Fruit fly (Drosophila melanogaster) whole organism, embryonic: Measurements from ENCODE around the gene CG6843.

Source experiments
- Ada2b ChIP-seq: fragments of 200-800 bp; sonication (Bioruptor generic); IDR thresholded peaks from 2 replicates; pipeline ENCODE4 v1.3.6; 2022; ENCODE audit warnings: missing biosample characterization, missing genetic modification characterization
- Atf6 ChIP-seq: fragments of 200-800 bp; sonication (Bioruptor generic); IDR thresholded peaks from 2 replicates; pipeline ENCODE4 v1.3.6; 2022; ENCODE audit warnings: missing biosample characterization, missing genetic modification characterization
- CG10462 ChIP-seq: fragments of 200-800 bp; sonication (Bioruptor generic); optimal IDR thresholded peaks from 2 replicates; lab custom pipeline; 2016; ENCODE audit warnings: missing biosample characterization, missing genetic modification characterization
- CG10654 ChIP-seq: fragments of 200-800 bp; sonication (Bioruptor generic); optimal IDR thresholded peaks from 2 replicates; lab custom pipeline; 2016; ENCODE audit warnings: missing biosample characterization, missing genetic modification characterization
- CG13287 ChIP-seq: fragments of 200-800 bp; sonication (Bioruptor generic); IDR thresholded peaks from 2 replicates; pipeline ENCODE4 v1.3.6; 2022; ENCODE audit warnings: missing biosample characterization, missing genetic modification characterization; ENCODE audit not compliant: partially characterized antibody
- CG13775 ChIP-seq: fragments of 200-800 bp; sonication (Bioruptor generic); optimal IDR thresholded peaks from 3 replicates; lab custom pipeline; 2017; ENCODE audit warnings: missing biosample characterization, mild to moderate bottlenecking, missing genetic modification characterization
- CG1529 ChIP-seq: fragments of 200-800 bp; sonication (Bioruptor generic); optimal IDR thresholded peaks from 3 replicates; lab custom pipeline; 2018; ENCODE audit warnings: missing biosample characterization, missing genetic modification characterization
- CG15696 ChIP-seq: fragments of 200-800 bp; sonication (Bioruptor generic); optimal IDR thresholded peaks from 2 replicates; lab custom pipeline; 2019; ENCODE audit warnings: missing biosample characterization, mild to moderate bottlenecking, missing genetic modification characterization, moderate library complexity
- CG16863 ChIP-seq: fragments of 200-800 bp; sonication (Bioruptor generic); optimal IDR thresholded peaks from 3 replicates; lab custom pipeline; 2016; ENCODE audit warnings: missing biosample characterization, missing genetic modification characterization
- CG17802 ChIP-seq: fragments of 200-800 bp; sonication (Bioruptor generic); optimal IDR thresholded peaks from 2 replicates; lab custom pipeline; 2018; ENCODE audit warnings: missing biosample characterization, mild to moderate bottlenecking, missing genetic modification characterization, moderate library complexity
- CG17912 ChIP-seq: fragments of 200-800 bp; sonication (Bioruptor generic); optimal IDR thresholded peaks from 2 replicates; lab custom pipeline; 2018; ENCODE audit warnings: missing biosample characterization, mild to moderate bottlenecking, missing genetic modification characterization
- CG1792 ChIP-seq: fragments of 200-800 bp; sonication (Bioruptor generic); optimal IDR thresholded peaks from 2 replicates; lab custom pipeline; 2016; ENCODE audit warnings: missing biosample characterization, missing genetic modification characterization
- CG18476 ChIP-seq: fragments of 200-800 bp; sonication (Bioruptor generic); optimal IDR thresholded peaks from 2 replicates; lab custom pipeline; 2016; ENCODE audit warnings: missing biosample characterization, mild to moderate bottlenecking, missing genetic modification characterization
- CG18619 ChIP-seq: fragments of 200-800 bp; sonication (Bioruptor generic); optimal IDR thresholded peaks from 3 replicates; lab custom pipeline; 2017; ENCODE audit warnings: missing biosample characterization, mild to moderate bottlenecking, missing genetic modification characterization
- CG2120 ChIP-seq: fragments of 200-800 bp; sonication (Bioruptor generic); optimal IDR thresholded peaks from 3 replicates; lab custom pipeline; 2016; ENCODE audit warnings: missing biosample characterization, missing genetic modification characterization
- CG2875 ChIP-seq: fragments of 200-800 bp; sonication (Bioruptor generic); optimal IDR thresholded peaks from 2 replicates; lab custom pipeline; 2017; ENCODE audit warnings: missing biosample characterization, mild to moderate bottlenecking, missing genetic modification characterization, missing genetic modification reagents
- CG30403 ChIP-seq: fragments of 200-800 bp; sonication (Bioruptor generic); optimal IDR thresholded peaks from 3 replicates; lab custom pipeline; 2016; ENCODE audit warnings: missing biosample characterization, missing genetic modification characterization
- CG33213 ChIP-seq: fragments of 200-800 bp; sonication (Bioruptor generic); optimal IDR thresholded peaks from 3 replicates; lab custom pipeline; 2016; ENCODE audit warnings: missing biosample characterization, missing genetic modification characterization
- CG34422 ChIP-seq: fragments of 200-800 bp; sonication (Bioruptor generic); IDR thresholded peaks from 3 replicates; pipeline ENCODE4 v1.3.6; 2022; ENCODE audit warnings: missing biosample characterization, missing genetic modification characterization
- CG4617 ChIP-seq: fragments of 200-800 bp; sonication (Bioruptor generic); optimal IDR thresholded peaks from 3 replicates; lab custom pipeline; 2016; ENCODE audit warnings: missing biosample characterization, missing genetic modification characterization, borderline replicate concordance
- CG8944 ChIP-seq: fragments of 200-800 bp; sonication (Bioruptor generic); optimal IDR thresholded peaks from 3 replicates; lab custom pipeline; 2016; ENCODE audit warnings: missing biosample characterization, missing genetic modification characterization
- Dek ChIP-seq: fragments of 200-800 bp; sonication (Bioruptor generic); optimal IDR thresholded peaks from 3 replicates; lab custom pipeline; 2019; ENCODE audit warnings: missing biosample characterization, mild to moderate bottlenecking, missing genetic modification characterization, moderate library complexity
- Dll ChIP-seq: fragments of 200-800 bp; sonication (Bioruptor generic); IDR thresholded peaks from 4 replicates; pipeline ENCODE4 v1.3.6; 2022; ENCODE audit warnings: missing biosample characterization, missing genetic modification characterization; ENCODE audit not compliant: partially characterized antibody
- Hmx ChIP-seq: fragments of 200-800 bp; sonication (Bioruptor generic); optimal IDR thresholded peaks from 2 replicates; lab custom pipeline; 2016; ENCODE audit warnings: missing biosample characterization, missing genetic modification characterization
- MESR4 ChIP-seq: fragments of 200-800 bp; sonication (Bioruptor generic); optimal IDR thresholded peaks from 2 replicates; lab custom pipeline; 2018; ENCODE audit warnings: missing biosample characterization, mild to moderate bottlenecking, missing genetic modification characterization, moderate library complexity
- Myb ChIP-seq: fragments of 200-800 bp; sonication (Bioruptor generic); optimal IDR thresholded peaks from 2 replicates; lab custom pipeline; 2016; ENCODE audit warnings: missing biosample characterization, missing genetic modification characterization
- NC2β ChIP-seq: fragments of 200-800 bp; sonication (Bioruptor generic); optimal IDR thresholded peaks from 2 replicates; lab custom pipeline; 2016; ENCODE audit warnings: missing biosample characterization, missing genetic modification characterization
- Spps ChIP-seq: fragments of 200-800 bp; sonication (Bioruptor generic); optimal IDR thresholded peaks from 2 replicates; lab custom pipeline; 2018; ENCODE audit warnings: missing biosample characterization, mild to moderate bottlenecking, missing genetic modification characterization
- al ChIP-seq: fragments of 200-800 bp; sonication (Bioruptor generic); IDR thresholded peaks from 2 replicates; pipeline ENCODE4 v1.3.6; 2022; ENCODE audit warnings: missing biosample characterization, missing genetic modification characterization
- ara ChIP-seq: fragments of 200-800 bp; sonication (Bioruptor generic); IDR thresholded peaks from 2 replicates; pipeline ENCODE4 v1.3.6; 2022; ENCODE audit warnings: missing biosample characterization, missing genetic modification characterization
- ato ChIP-seq: fragments of 200-800 bp; sonication (Bioruptor generic); IDR thresholded peaks from 2 replicates; pipeline ENCODE4 v1.3.6; 2022; ENCODE audit warnings: missing biosample characterization, missing genetic modification characterization; ENCODE audit not compliant: partially characterized antibody
- bigmax ChIP-seq: fragments of 200-800 bp; sonication (Bioruptor generic); optimal IDR thresholded peaks from 2 replicates; lab custom pipeline; 2018; ENCODE audit warnings: missing biosample characterization, mild to moderate bottlenecking, missing genetic modification characterization
- en ChIP-seq: fragments of 200-800 bp; sonication (Bioruptor generic); optimal IDR thresholded peaks from 2 replicates; lab custom pipeline; 2016; ENCODE audit warnings: missing biosample characterization, missing genetic modification characterization
- eyg ChIP-seq: fragments of 200-800 bp; sonication (Bioruptor generic); optimal IDR thresholded peaks from 3 replicates; lab custom pipeline; 2016; ENCODE audit warnings: missing biosample characterization, missing genetic modification characterization
- grau ChIP-seq: fragments of 200-800 bp; optimal IDR thresholded peaks from 3 replicates; lab custom pipeline; 2019; ENCODE audit warnings: missing biosample characterization, mild to moderate bottlenecking, missing genetic modification characterization, moderate library complexity
- her ChIP-seq: fragments of 200-800 bp; sonication (Bioruptor generic); optimal IDR thresholded peaks from 2 replicates; lab custom pipeline; 2016; ENCODE audit warnings: missing biosample characterization, missing genetic modification characterization
- ken ChIP-seq: fragments of 200-800 bp; sonication (Bioruptor generic); IDR thresholded peaks from 3 replicates; pipeline ENCODE4 v1.3.6; 2022; ENCODE audit warnings: missing biosample characterization, missing genetic modification characterization
- lmd ChIP-seq: fragments of 200-800 bp; sonication (Bioruptor generic); IDR thresholded peaks from 2 replicates; pipeline ENCODE4 v1.3.6; 2022; ENCODE audit warnings: missing biosample characterization, missing genetic modification characterization
- nerfin-1 ChIP-seq: fragments of 200-800 bp; sonication (Bioruptor generic); optimal IDR thresholded peaks from 3 replicates; lab custom pipeline; 2019; ENCODE audit warnings: missing biosample characterization, mild to moderate bottlenecking, missing genetic modification characterization, moderate library complexity
- phol ChIP-seq: fragments of 200-800 bp; sonication (Bioruptor generic); optimal IDR thresholded peaks from 3 replicates; lab custom pipeline; 2018; ENCODE audit warnings: missing biosample characterization, mild to moderate bottlenecking, missing genetic modification characterization, moderate library complexity
- prd ChIP-seq, 3 experiments: fragments of >200 bp in 2 of 3; fragments of 200-800 bp in 1 of 3; sonication (Bioruptor generic) in 1 of 3; optimal IDR thresholded peaks in 2 of 3; IDR thresholded peaks in 1 of 3; 2 replicates in 2 of 3; 3 replicates in 1 of 3; pipeline versions ENCODE4 v1.3.6 to Lab custom; 2017 to 2022; ENCODE audit warnings: missing biosample characterization in 1 of 3, missing genetic modification characterization in 1 of 3
- pum ChIP-seq: fragments of 200-800 bp; sonication (Bioruptor generic); optimal IDR thresholded peaks from 2 replicates; lab custom pipeline; 2016; ENCODE audit warnings: missing biosample characterization, missing genetic modification characterization
- ranshi ChIP-seq: fragments of 200-800 bp; sonication (Bioruptor generic); IDR thresholded peaks from 2 replicates; pipeline ENCODE4 v1.3.6; 2022; ENCODE audit warnings: missing biosample characterization, missing genetic modification characterization
- sisA ChIP-seq: fragments of 200-800 bp; sonication (Bioruptor generic); IDR thresholded peaks from 2 replicates; pipeline ENCODE4 v1.3.6; 2022; ENCODE audit warnings: missing biosample characterization, missing genetic modification characterization
- slbo ChIP-seq: fragments of 200-800 bp; sonication (Bioruptor generic); IDR thresholded peaks from 2 replicates; pipeline ENCODE4 v1.3.6; 2022; ENCODE audit warnings: missing biosample characterization, missing genetic modification characterization
- tin ChIP-seq: fragments of 200-800 bp; sonication (Bioruptor generic); optimal IDR thresholded peaks from 3 replicates; lab custom pipeline; 2016; ENCODE audit warnings: missing biosample characterization, missing genetic modification characterization
- tll ChIP-seq, 2 experiments: fragments of 200-800 bp in 1 of 2; fragments of >200 bp in 1 of 2; sonication (Bioruptor generic) in 1 of 2; optimal IDR thresholded peaks; 2 replicates each; lab custom pipeline; 2017 to 2019; ENCODE audit warnings: missing biosample characterization in 2 of 2, missing genetic modification characterization in 2 of 2, mild to moderate bottlenecking in 1 of 2, moderate library complexity in 1 of 2
- toy ChIP-seq: fragments of 200-800 bp; sonication (Bioruptor generic); IDR thresholded peaks from 2 replicates; pipeline ENCODE4 v1.3.6; 2022; ENCODE audit warnings: missing biosample characterization, missing genetic modification characterization
- tx ChIP-seq: fragments of 200-800 bp; sonication (Bioruptor generic); optimal IDR thresholded peaks from 2 replicates; lab custom pipeline; 2016; ENCODE audit warnings: missing biosample characterization, missing genetic modification characterization
- wor ChIP-seq: fragments of 200-800 bp; sonication (Bioruptor generic); IDR thresholded peaks from 2 replicates; pipeline ENCODE4 v1.3.6; 2022; ENCODE audit warnings: missing biosample characterization, missing genetic modification characterization

CG6843 gene

DNA sequence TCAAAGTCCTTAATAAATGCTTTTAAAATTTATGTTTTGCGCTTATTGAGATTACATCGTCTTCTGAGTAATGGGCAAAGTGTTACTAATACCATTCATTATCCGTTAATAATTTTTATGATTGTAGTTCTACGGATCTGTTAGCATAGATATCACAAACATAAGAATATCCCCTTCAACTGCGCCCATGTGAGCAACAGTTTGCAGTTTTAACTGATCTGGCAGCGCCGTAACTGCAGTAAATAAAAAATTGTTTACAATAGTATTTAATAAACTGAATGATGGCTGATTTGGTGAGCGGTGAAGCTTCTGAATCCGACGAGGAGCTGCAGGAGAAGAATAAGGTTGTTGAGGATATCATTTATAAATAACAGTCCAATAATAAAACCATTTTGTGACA lies 31.4 kb upstream of the CG6843 start, which contains the start of gene Blos3 (continued):
- TF ChIP-seq wor (GFP tag; lab: Robert Waterston, UW) (no peak), CG1792 (peak; percentile 39), sisA (GFP tag; lab: Robert Waterston, UW) (peak; percentile 14; the same call in 1 of the 2 replicates), CG18619 (GFP tag; lab: Kevin White, UChicago) (peak; percentile 0), Dek (peak; percentile 3), CG4617 (GFP tag; lab: Kevin White, UChicago) (peak; percentile 46), tx (GFP tag; lab: Kevin White, UChicago) (peak; percentile 16), eyg (GFP tag; lab: Kevin White, UChicago) (peak; percentile 21), CG8944 (GFP tag; lab: Kevin White, UChicago) (peak; percentile 29), CG13287 (GFP tag; lab: Robert Waterston, UW) (peak; percentile 33; the same call in 1 of the 2 replicates), en (GFP tag; lab: Kevin White, UChicago) (no peak), pum (GFP tag; lab: Kevin White, UChicago) (peak; percentile 60), CG33213 (peak; percentile 57), CG17912 (GFP tag; lab: Kevin White, UChicago) (peak; percentile 51), CG34422 (GFP tag; lab: Robert Waterston, UW) (peak; percentile 25; the same call in 1 of the 3 replicates), CG15696 (tag; lab: Kevin White, UChicago) (peak; percentile 40), Spps (tag; lab: Kevin White, UChicago) (no peak), CG10462 (GFP tag; lab: Kevin White, UChicago) (no peak), her (GFP tag; lab: Kevin White, UChicago) (peak; percentile 39), CG10654 (GFP tag; lab: Kevin White, UChicago) (peak; percentile 20), prd (optimal IDR thresholded peaks at IDR 0.05; lab: Kevin White, UChicago) (no peak), prd (GFP tag; IDR thresholded peaks at IDR 0.05; lab: Robert Waterston, UW) (peak; percentile 54), ato (no peak), ranshi (0 out of 2 replicates have a peak, but pooled peaks have one; percentile 20), toy (GFP tag; lab: Robert Waterston, UW) (no peak), CG17802 (peak; percentile 22), NC2β (GFP tag; lab: Kevin White, UChicago) (peak; percentile 68), ken (GFP tag; lab: Robert Waterston, UW) (peak; percentile 67; the same call in 1 of the 3 replicates), ara (GFP tag; lab: Robert Waterston, UW) (no peak), nerfin-1 (tag; lab: Kevin White, UChicago) (peak; percentile 1), CG2875 (GFP tag; lab: Kevin White, UChicago) (no peak), CG1529 (GFP tag; lab: Kevin White, UChicago) (peak; percentile 73), phol (tag; lab: Kevin White, UChicago) (peak; percentile 53), CG13775 (peak; percentile 15), CG16863 (peak; percentile 50), tll (GFP tag; optimal IDR thresholded peaks at IDR 0.05; lab: Kevin White, UChicago) (no peak), lmd (GFP tag; lab: Robert Waterston, UW) (peak; percentile 36; the same call in 1 of the 2 replicates), Myb (GFP tag; lab: Kevin White, UChicago) (peak; percentile 27), grau (tag; lab: Kevin White, UChicago) (peak; percentile 47), Hmx (GFP tag; lab: Kevin White, UChicago) (peak; percentile 41), tin (GFP tag; lab: Kevin White, UChicago) (peak; percentile 50), CG2120 (GFP tag; lab: Kevin White, UChicago) (peak; percentile 71), CG18476 (GFP tag; lab: Kevin White, UChicago) (peak; percentile 21), Atf6 (GFP tag; lab: Robert Waterston, UW) (peak; percentile 41), al (GFP tag; lab: Robert Waterston, UW) (peak; percentile 15; the same call in 1 of the 2 replicates), bigmax (GFP tag; lab: Kevin White, UChicago) (no peak), CG30403 (GFP tag; lab: Kevin White, UChicago) (peak; percentile 71), Ada2b (GFP tag; lab: Robert Waterston, UW) (peak; percentile 35; the same call in 1 of the 2 replicates), slbo (GFP tag; lab: Robert Waterston, UW) (peak; percentile 65), Dll (GFP tag; lab: Robert Waterston, UW) (no peak), MESR4 (GFP tag; lab: Kevin White, UChicago) (peak; percentile 52)
